Worm (Caenorhabditis elegans) whole organism, L2 larva: ENCODE data around the gene C46F11.6.

Experiments used
- R02D3.7 ChIP-seq: fragments of 150-350 bp; optimal IDR thresholded peaks from 2 replicates; lab custom pipeline; 2014; ENCODE audit warnings: missing biosample characterization, missing genetic modification characterization
- ama-1 ChIP-seq: fragments of 150-350 bp; optimal IDR thresholded peaks from 2 replicates; lab custom pipeline; 2018; ENCODE audit warnings: inconsistent platforms
- dmd-4 ChIP-seq: sonication (generic microtip); optimal IDR thresholded peaks from 2 replicates; lab custom pipeline; 2017; ENCODE audit warnings: missing biosample characterization, missing genetic modification characterization
- egl-27 ChIP-seq: sonication (generic microtip); optimal IDR thresholded peaks from 3 replicates; lab custom pipeline; 2017; ENCODE audit warnings: missing biosample characterization, missing genetic modification reagents, missing genetic modification characterization
- elt-1 ChIP-seq: fragments of 150-350 bp; optimal IDR thresholded peaks from 2 replicates; lab custom pipeline; 2014; ENCODE audit warnings: missing biosample characterization, missing genetic modification characterization
- fos-1 ChIP-seq: fragments of 150-350 bp; optimal IDR thresholded peaks from 2 replicates; lab custom pipeline; 2014; ENCODE audit warnings: missing biosample characterization, missing genetic modification characterization
- lin-13 ChIP-seq: fragments of 150-350 bp; optimal IDR thresholded peaks from 2 replicates; lab custom pipeline; 2014; ENCODE audit warnings: missing biosample characterization, missing genetic modification reagents, missing genetic modification characterization
- lsy-2 ChIP-seq, 2 experiments: fragments of 150-350 bp in 1 of 2; sonication (generic microtip) in 1 of 2; optimal IDR thresholded peaks; 2 replicates each; lab custom pipeline; 2014 to 2017; ENCODE audit warnings: missing biosample characterization in 2 of 2, missing genetic modification characterization in 2 of 2
- nhr-129 ChIP-seq: fragments of 150-350 bp; optimal IDR thresholded peaks from 2 replicates; lab custom pipeline; 2014; ENCODE audit warnings: missing biosample characterization, missing genetic modification characterization
- nhr-237 ChIP-seq: fragments of 150-350 bp; optimal IDR thresholded peaks from 2 replicates; lab custom pipeline; 2014; ENCODE audit warnings: missing biosample characterization, missing genetic modification characterization
- sma-3 ChIP-seq: sonication (generic microtip); optimal IDR thresholded peaks from 2 replicates; lab custom pipeline; 2016; ENCODE audit warnings: missing genetic modification reagents, missing genetic modification characterization, missing compliant biosample characterization
- snpc-4 ChIP-seq: fragments of 150-350 bp; optimal IDR thresholded peaks from 2 replicates; lab custom pipeline; 2014; ENCODE audit warnings: missing biosample characterization, missing genetic modification characterization
- unc-62 ChIP-seq: fragments of 150-350 bp; optimal IDR thresholded peaks from 2 replicates; lab custom pipeline; 2014; ENCODE audit warnings: missing biosample characterization, missing genetic modification reagents, missing genetic modification characterization
- ztf-11 ChIP-seq: sonication (generic microtip); optimal IDR thresholded peaks from 2 replicates; lab custom pipeline; 2017; ENCODE audit warnings: missing biosample characterization, missing genetic modification characterization

DNA sequence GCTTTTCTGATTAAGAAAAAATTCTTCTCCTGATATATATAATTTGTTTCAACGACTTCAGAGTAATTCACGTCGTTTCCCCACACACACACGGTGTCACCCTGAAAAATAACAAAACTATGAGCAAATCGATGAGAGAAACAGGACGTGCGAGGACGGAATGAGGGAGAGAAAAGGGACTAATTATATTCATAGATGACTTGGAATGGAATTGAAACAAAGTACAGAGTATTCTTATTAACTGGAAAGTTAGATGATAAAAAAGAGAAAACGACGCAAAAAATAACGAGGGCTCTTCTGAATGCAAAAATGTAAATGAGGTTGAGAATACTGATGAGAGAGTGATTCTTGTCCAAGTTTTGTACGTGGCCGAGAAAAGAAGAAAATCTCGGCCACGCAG, at the start of gene C46F11.6:
- no peak for TF ChIP-seq snpc-4 (tag; lab: Kevin White, UChicago)
- TF ChIP-seq ztf-11 (tag; lab: Kevin White, UChicago): no peak
- no peak for TF ChIP-seq sma-3 (GFP tag; lab: Kevin White, UChicago)
- TF ChIP-seq unc-62 (GFP tag; lab: Kevin White, UChicago): no peak
- no peak for TF ChIP-seq R02D3.7 (tag; lab: Kevin White, UChicago)
- no peak for TF ChIP-seq lsy-2 (tag; optimal IDR thresholded peaks at IDR 0.05; lab: Kevin White, UChicago)
- no peak for TF ChIP-seq lin-13 (GFP tag; lab: Kevin White, UChicago)
- TF ChIP-seq dmd-4 (tag; lab: Kevin White, UChicago): no peak
- no peak for TF ChIP-seq nhr-129 (tag; lab: Kevin White, UChicago)
- TF ChIP-seq fos-1: no peak
- no peak for TF ChIP-seq egl-27 (tag; lab: Kevin White, UChicago)
- no peak for TF ChIP-seq ama-1 (lab: Kevin White, UChicago)
- TF ChIP-seq nhr-237 (tag; lab: Kevin White, UChicago): no peak
- no peak for TF ChIP-seq elt-1 (tag; lab: Kevin White, UChicago)
